Worm (Caenorhabditis elegans) whole organism, L3 larva: Measurements from ENCODE around the gene F02C12.2.

Experiments
- R02D3.7 ChIP-seq: fragments of 150-350 bp; optimal IDR thresholded peaks from 2 replicates; lab custom pipeline; 2014; ENCODE audit warnings: missing biosample characterization, missing genetic modification characterization
- ZK546.5 ChIP-seq: sonication (generic microtip); optimal IDR thresholded peaks from 2 replicates; lab custom pipeline; 2017; ENCODE audit warnings: missing biosample characterization, missing genetic modification characterization
- aly-2 ChIP-seq: fragments of 150-350 bp; optimal IDR thresholded peaks from 2 replicates; lab custom pipeline; 2014; ENCODE audit warnings: missing biosample characterization, missing genetic modification characterization
- ama-1 ChIP-seq: fragments of 150-350 bp; optimal IDR thresholded peaks from 2 replicates; lab custom pipeline; 2018
- ceh-16 ChIP-seq: sonication (generic microtip); optimal IDR thresholded peaks from 2 replicates; lab custom pipeline; 2017; ENCODE audit warnings: missing biosample characterization, missing genetic modification characterization
- ceh-28 ChIP-seq: fragments of 150-350 bp; optimal IDR thresholded peaks from 2 replicates; lab custom pipeline; 2014; ENCODE audit warnings: missing biosample characterization, missing genetic modification reagents, missing genetic modification characterization
- ceh-82 ChIP-seq: fragments of 150-350 bp; optimal IDR thresholded peaks from 2 replicates; lab custom pipeline; 2014; ENCODE audit warnings: missing biosample characterization, missing genetic modification characterization
- ceh-9 ChIP-seq: sonication (generic microtip); optimal IDR thresholded peaks from 2 replicates; lab custom pipeline; 2018; ENCODE audit warnings: missing biosample characterization, missing genetic modification characterization
- daf-12 ChIP-seq: fragments of 150-350 bp; optimal IDR thresholded peaks from 2 replicates; lab custom pipeline; 2014; ENCODE audit warnings: missing biosample characterization, missing genetic modification reagents, missing genetic modification characterization
- egl-27 ChIP-seq: sonication (generic microtip); optimal IDR thresholded peaks from 4 replicates; lab custom pipeline; 2017; ENCODE audit warnings: missing biosample characterization, missing genetic modification reagents, missing genetic modification characterization
- egl-5 ChIP-seq: fragments of 150-350 bp; optimal IDR thresholded peaks from 2 replicates; lab custom pipeline; 2017; ENCODE audit warnings: missing biosample characterization, missing genetic modification reagents, missing genetic modification characterization, inconsistent platforms
- elt-1 ChIP-seq: fragments of 150-350 bp; optimal IDR thresholded peaks from 2 replicates; lab custom pipeline; 2014; ENCODE audit warnings: missing biosample characterization, missing genetic modification characterization
- elt-2 ChIP-seq: sonication (generic microtip); optimal IDR thresholded peaks from 2 replicates; lab custom pipeline; 2016; ENCODE audit warnings: missing genetic modification reagents, mild to moderate bottlenecking, missing genetic modification characterization, missing compliant biosample characterization
- elt-3 ChIP-seq, 3 experiments: fragments of 150-350 bp in 1 of 3; sonication (generic microtip) in 2 of 3; optimal IDR thresholded peaks; 2 replicates in 2 of 3; 4 replicates in 1 of 3; lab custom pipeline; 2014 to 2017; ENCODE audit warnings: missing biosample characterization in 3 of 3, missing genetic modification characterization in 3 of 3
- eor-1 ChIP-seq, 2 experiments: fragments of 150-350 bp; optimal IDR thresholded peaks; 2 replicates each; lab custom pipeline; 2014 to 2018; ENCODE audit warnings: missing biosample characterization in 2 of 2, missing genetic modification characterization in 2 of 2
- fkh-10 ChIP-seq: sonication (generic microtip); optimal IDR thresholded peaks from 2 replicates; lab custom pipeline; 2017; ENCODE audit warnings: missing biosample characterization, missing genetic modification reagents, missing genetic modification characterization
- fkh-2 ChIP-seq: fragments of 150-350 bp; optimal IDR thresholded peaks from 2 replicates; lab custom pipeline; 2014; ENCODE audit warnings: missing biosample characterization, missing genetic modification reagents, missing genetic modification characterization
- fos-1 ChIP-seq: fragments of 150-350 bp; optimal IDR thresholded peaks from 2 replicates; lab custom pipeline; 2014; ENCODE audit warnings: missing biosample characterization, missing genetic modification characterization
- hmg-11 ChIP-seq: sonication (generic microtip); optimal IDR thresholded peaks from 2 replicates; lab custom pipeline; 2016; ENCODE audit warnings: missing genetic modification characterization, missing compliant biosample characterization
- jun-1 ChIP-seq: fragments of 150-350 bp; optimal IDR thresholded peaks from 2 replicates; lab custom pipeline; 2014; ENCODE audit warnings: missing biosample characterization, missing genetic modification reagents, missing genetic modification characterization
- lin-15B ChIP-seq: fragments of 150-350 bp; optimal IDR thresholded peaks from 2 replicates; lab custom pipeline; 2014; ENCODE audit warnings: missing biosample characterization, missing genetic modification characterization
- lin-39 ChIP-seq: fragments of 150-350 bp; optimal IDR thresholded peaks from 2 replicates; lab custom pipeline; 2018; ENCODE audit warnings: missing biosample characterization, missing genetic modification reagents, missing genetic modification characterization
- lsy-12 ChIP-seq: sonication (generic microtip); optimal IDR thresholded peaks from 2 replicates; lab custom pipeline; 2016; ENCODE audit warnings: mild to moderate bottlenecking, missing genetic modification characterization, missing compliant biosample characterization
- mdl-1 ChIP-seq: fragments of 150-350 bp; optimal IDR thresholded peaks from 2 replicates; lab custom pipeline; 2014; ENCODE audit warnings: missing biosample characterization, missing genetic modification characterization
- mml-1 ChIP-seq: fragments of 150-350 bp; sonication (generic microtip); optimal IDR thresholded peaks from 3 replicates; lab custom pipeline; 2014; ENCODE audit warnings: missing biosample characterization, missing genetic modification characterization
- nfya-1 ChIP-seq: sonication (generic microtip); optimal IDR thresholded peaks from 2 replicates; lab custom pipeline; 2017; ENCODE audit warnings: missing genetic modification characterization, mild to moderate bottlenecking, missing compliant biosample characterization, antibody characterized with exemption, moderate library complexity; ENCODE audit not compliant: insufficient read depth
- nhr-11 ChIP-seq: fragments of 150-350 bp; optimal IDR thresholded peaks from 2 replicates; lab custom pipeline; 2014; ENCODE audit warnings: missing biosample characterization, missing genetic modification characterization
- nhr-12 ChIP-seq: fragments of 150-350 bp; optimal IDR thresholded peaks from 2 replicates; lab custom pipeline; 2014; ENCODE audit warnings: missing biosample characterization, missing genetic modification characterization
- nhr-23 ChIP-seq: fragments of 150-350 bp; optimal IDR thresholded peaks from 2 replicates; lab custom pipeline; 2014; ENCODE audit warnings: missing biosample characterization, missing genetic modification reagents, missing genetic modification characterization
- nhr-237 ChIP-seq: fragments of 150-350 bp; optimal IDR thresholded peaks from 2 replicates; lab custom pipeline; 2014; ENCODE audit warnings: missing biosample characterization, missing genetic modification characterization
- nhr-25 ChIP-seq: sonication (generic microtip); optimal IDR thresholded peaks from 2 replicates; lab custom pipeline; 2017; ENCODE audit warnings: missing biosample characterization, missing genetic modification characterization
- nhr-28 ChIP-seq: fragments of 150-350 bp; optimal IDR thresholded peaks from 2 replicates; lab custom pipeline; 2014; ENCODE audit warnings: missing biosample characterization, missing genetic modification characterization
- nhr-43 ChIP-seq: sonication (generic microtip); optimal IDR thresholded peaks from 2 replicates; lab custom pipeline; 2016; ENCODE audit warnings: mild to moderate bottlenecking, missing genetic modification characterization, missing compliant biosample characterization; ENCODE audit not compliant: poor library complexity, severe bottlenecking
- nhr-67 ChIP-seq: fragments of 150-350 bp; optimal IDR thresholded peaks from 2 replicates; lab custom pipeline; 2014; ENCODE audit warnings: missing biosample characterization, missing genetic modification characterization
- nhr-76 ChIP-seq: fragments of 150-350 bp; sonication (generic microtip); optimal IDR thresholded peaks from 5 replicates; lab custom pipeline; 2014; ENCODE audit warnings: missing biosample characterization, missing genetic modification characterization
- nhr-77 ChIP-seq: fragments of 150-350 bp; optimal IDR thresholded peaks from 2 replicates; lab custom pipeline; 2014; ENCODE audit warnings: missing biosample characterization, missing genetic modification characterization
- pha-4 ChIP-seq: fragments of 150-350 bp; optimal IDR thresholded peaks from 2 replicates; lab custom pipeline; 2014; ENCODE audit warnings: missing biosample characterization, missing genetic modification reagents, missing genetic modification characterization
- pqm-1 ChIP-seq: fragments of 150-350 bp; optimal IDR thresholded peaks from 2 replicates; lab custom pipeline; 2017; ENCODE audit warnings: missing biosample characterization, missing genetic modification characterization, inconsistent platforms
- sea-2 ChIP-seq: fragments of 150-350 bp; sonication (generic microtip); optimal IDR thresholded peaks from 4 replicates; lab custom pipeline; 2014; ENCODE audit warnings: missing biosample characterization, missing genetic modification reagents, missing genetic modification characterization
- skn-1 ChIP-seq: fragments of 150-350 bp; optimal IDR thresholded peaks from 2 replicates; lab custom pipeline; 2014; ENCODE audit warnings: missing biosample characterization, missing genetic modification characterization
- snpc-4 ChIP-seq: fragments of 150-350 bp; optimal IDR thresholded peaks from 2 replicates; lab custom pipeline; 2014; ENCODE audit warnings: missing biosample characterization, missing genetic modification characterization
- tbx-2 ChIP-seq: sonication (generic microtip); optimal IDR thresholded peaks from 2 replicates; lab custom pipeline; 2016; ENCODE audit warnings: mild to moderate bottlenecking, missing genetic modification characterization, missing compliant biosample characterization
- unc-39 ChIP-seq: sonication (generic microtip); optimal IDR thresholded peaks from 4 replicates; lab custom pipeline; 2017; ENCODE audit warnings: missing biosample characterization, missing genetic modification characterization
- unc-62 ChIP-seq: fragments of 150-350 bp; sonication (generic microtip); optimal IDR thresholded peaks from 4 replicates; lab custom pipeline; 2014; ENCODE audit warnings: missing biosample characterization, missing genetic modification reagents, missing genetic modification characterization
- zag-1 ChIP-seq: fragments of 150-350 bp; optimal IDR thresholded peaks from 2 replicates; lab custom pipeline; 2014; ENCODE audit warnings: missing biosample characterization, missing genetic modification characterization
- ztf-11 ChIP-seq: fragments of 150-350 bp; optimal IDR thresholded peaks from 2 replicates; lab custom pipeline; 2014; ENCODE audit warnings: missing biosample characterization, missing genetic modification characterization
- ztf-4 ChIP-seq: fragments of 150-350 bp; optimal IDR thresholded peaks from 2 replicates; lab custom pipeline; 2014; ENCODE audit warnings: missing biosample characterization, missing genetic modification characterization

The F02C12.2 gene

ce11 chrX:13354672-13355407 lies 44.3 kb downstream of the F02C12.2 start:
- peak; percentile 17 for TF ChIP-seq tbx-2
- TF ChIP-seq nhr-67 (tag; lab: Kevin White, UChicago), result no peak
- peak; percentile 84 for TF ChIP-seq nhr-43
- peak; percentile 33 for TF ChIP-seq egl-5 (tag; lab: Kevin White, UChicago)
- TF ChIP-seq egl-27 (tag; lab: Kevin White, UChicago), result peak; percentile 51
- TF ChIP-seq nhr-23, result peak; percentile 46
- TF ChIP-seq ceh-82, result no peak
- TF ChIP-seq nhr-11 (tag; lab: Kevin White, UChicago), result peak; percentile 85
- peak; percentile 27 for TF ChIP-seq nhr-76 (tag; lab: Kevin White, UChicago)
- TF ChIP-seq hmg-11 (tag; lab: Kevin White, UChicago), result no peak
- peak; percentile 73 for TF ChIP-seq ama-1 (lab: Kevin White, UChicago)
- TF ChIP-seq unc-62 (GFP tag; lab: Kevin White, UChicago), result no peak
- peak; percentile 39 for TF ChIP-seq nfya-1 (tag; lab: Kevin White, UChicago)
- TF ChIP-seq elt-2 (tag; lab: Kevin White, UChicago), result peak; percentile 73
- TF ChIP-seq jun-1, result peak; percentile 20
- TF ChIP-seq elt-3 (tag; optimal IDR thresholded peaks at IDR 0.05; lab: Kevin White, UChicago), result no peak
- TF ChIP-seq pqm-1 (tag; lab: Kevin White, UChicago), result no peak
- TF ChIP-seq lsy-12 (tag; lab: Kevin White, UChicago), result no peak
- TF ChIP-seq ceh-28 (tag; lab: Kevin White, UChicago), result no peak
- TF ChIP-seq, all 47 proteins: peak for 11

- TF ChIP-seq daf-12 (tag; lab: Kevin White, UChicago), result no peak
- TF ChIP-seq mdl-1 (tag; lab: Kevin White, UChicago), result peak; percentile 33
- peak; percentile 13 for TF ChIP-seq egl-27 (tag; lab: Kevin White, UChicago)
- TF ChIP-seq sea-2 (GFP tag; lab: Kevin White, UChicago), result no peak
- no peak for TF ChIP-seq unc-62 (GFP tag; lab: Kevin White, UChicago)
- TF ChIP-seq nhr-23, result peak; percentile 89
- peak in 1 of 3 experiments; percentile 26 for TF ChIP-seq elt-3 (tag; optimal IDR thresholded peaks at IDR 0.05; lab: Kevin White, UChicago)
- TF ChIP-seq pqm-1 (tag; lab: Kevin White, UChicago), result peak; percentile 84
- no peak for TF ChIP-seq ceh-82
- TF ChIP-seq nhr-77 (tag; lab: Kevin White, UChicago), result no peak
- no peak for TF ChIP-seq ztf-11 (tag; lab: Kevin White, UChicago)
- peak; percentile 93 for TF ChIP-seq jun-1
- TF ChIP-seq nhr-67 (tag; lab: Kevin White, UChicago), result no peak
- TF ChIP-seq nhr-76 (tag; lab: Kevin White, UChicago), result peak; percentile 49
- TF ChIP-seq unc-39, result no peak
- TF ChIP-seq lin-15B, result no peak
- TF ChIP-seq elt-2 (tag; lab: Kevin White, UChicago), result peak; percentile 82
- no peak for TF ChIP-seq skn-1 (tag; lab: Kevin White, UChicago)
- peak; percentile 52 for TF ChIP-seq nhr-11 (tag; lab: Kevin White, UChicago)
- TF ChIP-seq R02D3.7 (tag; lab: Kevin White, UChicago), result no peak
- TF ChIP-seq ama-1 (lab: Kevin White, UChicago), result peak; percentile 32
- no peak for TF ChIP-seq fkh-2 (tag; lab: Kevin White, UChicago)
- TF ChIP-seq hmg-11 (tag; lab: Kevin White, UChicago), result no peak
- TF ChIP-seq nhr-25 (tag; lab: Kevin White, UChicago), result peak; percentile 82
- peak; percentile 43 for TF ChIP-seq egl-5 (tag; lab: Kevin White, UChicago)
- TF ChIP-seq ztf-4 (tag; lab: Kevin White, UChicago), result no peak
- peak; percentile 40 for TF ChIP-seq fos-1
- TF ChIP-seq ceh-16 (tag; lab: Kevin White, UChicago), result no peak
- no peak for TF ChIP-seq eor-1 (tag; optimal IDR thresholded peaks at IDR 0.05; lab: Kevin White, UChicago)
- TF ChIP-seq nfya-1 (tag; lab: Kevin White, UChicago), result peak; percentile 39
- no peak for TF ChIP-seq ceh-9 (tag; lab: Kevin White, UChicago)
- TF ChIP-seq ZK546.5, result no peak
- TF ChIP-seq tbx-2, result peak; percentile 44
- TF ChIP-seq nhr-237 (tag; lab: Kevin White, UChicago), result no peak
- no peak for TF ChIP-seq aly-2 (tag; lab: Kevin White, UChicago)
- TF ChIP-seq lin-39 (tag; lab: Kevin White, UChicago), result peak; percentile 43
- TF ChIP-seq zag-1 (tag; lab: Kevin White, UChicago), result no peak
- no peak for TF ChIP-seq nhr-12 (tag; lab: Kevin White, UChicago)
- TF ChIP-seq fkh-10, result no peak
- TF ChIP-seq snpc-4 (tag; lab: Kevin White, UChicago), result no peak
- TF ChIP-seq mml-1 (tag; lab: Kevin White, UChicago), result peak; percentile 85
- TF ChIP-seq pha-4 (tag; lab: Kevin White, UChicago), result peak; percentile 75
- no peak for TF ChIP-seq nhr-28 (tag; lab: Kevin White, UChicago)
- TF ChIP-seq lsy-12 (tag; lab: Kevin White, UChicago), result peak; percentile 67
- no peak for TF ChIP-seq elt-1
- peak; percentile 6 for TF ChIP-seq ceh-28 (tag; lab: Kevin White, UChicago)
- TF ChIP-seq nhr-43, result peak; percentile 96
- TF ChIP-seq, all 47 proteins: peak for 21
Observed at ce11 chrX:13353530-13353929, 45.6 kb downstream of the F02C12.2 start.
